Worm (Caenorhabditis elegans) whole organism, L1 larva: Measurements from ENCODE around the gene T15H9.5.
A peak's percentile ranks its signal among the peaks of the same experiment; 100 is the strongest.

Experiments used
- C04F5.9 ChIP-seq: sonication (generic microtip); optimal IDR thresholded peaks from 2 replicates; lab custom pipeline; 2016; ENCODE audit warnings: missing genetic modification characterization, missing compliant biosample characterization
- C16A3.4 ChIP-seq: fragments of 150-350 bp; optimal IDR thresholded peaks from 2 replicates; lab custom pipeline; 2014; ENCODE audit warnings: missing biosample characterization, missing genetic modification characterization
- aha-1 ChIP-seq: fragments of 150-350 bp; optimal IDR thresholded peaks from 2 replicates; lab custom pipeline; 2014; ENCODE audit warnings: missing biosample characterization, missing genetic modification characterization
- ama-1 ChIP-seq: fragments of 150-350 bp; optimal IDR thresholded peaks from 2 replicates; lab custom pipeline; 2014
- blmp-1 ChIP-seq: fragments of 150-350 bp; optimal IDR thresholded peaks from 2 replicates; lab custom pipeline; 2014; ENCODE audit warnings: missing biosample characterization, missing genetic modification characterization
- ceh-63 ChIP-seq: fragments of 200-800 bp; sonication (Bioruptor generic); optimal IDR thresholded peaks from 2 replicates; lab custom pipeline; 2018; ENCODE audit warnings: mild to moderate bottlenecking, missing genetic modification characterization, missing compliant biosample characterization
- ceh-8 ChIP-seq: fragments of 200-800 bp; sonication (Bioruptor generic); optimal IDR thresholded peaks from 2 replicates; lab custom pipeline; 2018; ENCODE audit warnings: mild to moderate bottlenecking, missing genetic modification characterization, moderate library complexity, missing compliant biosample characterization
- ceh-88 ChIP-seq: fragments of 200-800 bp; sonication (Bioruptor generic); IDR thresholded peaks from 2 replicates; pipeline ENCODE4 v1.3.6; 2022; ENCODE audit warnings: missing genetic modification characterization, missing compliant biosample characterization
- dpl-1 ChIP-seq, 3 experiments: fragments of 150-350 bp in 2 of 3; sonication (generic microtip) in 1 of 3; optimal IDR thresholded peaks; 2 replicates each; lab custom pipeline; 2014 to 2017; ENCODE audit warnings: missing biosample characterization in 3 of 3, missing genetic modification characterization in 3 of 3, missing genetic modification reagents in 3 of 3
- dsc-1 ChIP-seq: sonication (generic microtip); optimal IDR thresholded peaks from 2 replicates; lab custom pipeline; 2016; ENCODE audit warnings: mild to moderate bottlenecking, missing genetic modification characterization, missing compliant biosample characterization
- efl-1 ChIP-seq, 4 experiments: fragments of 150-350 bp; optimal IDR thresholded peaks in 3 of 4; peaks in 1 of 4; 1 replicate in 1 of 4; 2 replicates in 3 of 4; lab custom pipeline; 2014; ENCODE audit warnings: missing biosample characterization in 2 of 4, missing genetic modification characterization in 2 of 4, missing genetic modification reagents in 2 of 4
- egl-27 ChIP-seq, 2 experiments: fragments of 150-350 bp in 1 of 2; sonication (generic microtip); optimal IDR thresholded peaks; 3 replicates each; lab custom pipeline; 2017 to 2018; ENCODE audit warnings: missing biosample characterization in 2 of 2, missing genetic modification characterization in 2 of 2, missing genetic modification reagents in 2 of 2
- elt-2 ChIP-seq: sonication (generic microtip); optimal IDR thresholded peaks from 2 replicates; lab custom pipeline; 2016; ENCODE audit warnings: missing genetic modification characterization, mild to moderate bottlenecking, inconsistent platforms, missing compliant biosample characterization, missing genetic modification reagents
- ets-5 ChIP-seq: fragments of 200-800 bp; sonication (Bioruptor generic); IDR thresholded peaks from 2 replicates; pipeline ENCODE4 v1.3.6; 2022; ENCODE audit warnings: missing genetic modification characterization, missing compliant biosample characterization
- fos-1 ChIP-seq: fragments of 150-350 bp; optimal IDR thresholded peaks from 2 replicates; lab custom pipeline; 2014; ENCODE audit warnings: missing biosample characterization, missing genetic modification characterization
- grh-1 ChIP-seq: fragments of 200-800 bp; sonication (Bioruptor generic); IDR thresholded peaks from 2 replicates; pipeline ENCODE4 v1.3.6; 2022; ENCODE audit warnings: missing genetic modification reagents, missing genetic modification characterization, missing compliant biosample characterization
- hlh-17 ChIP-seq: fragments of 200-800 bp; sonication (Bioruptor generic); optimal IDR thresholded peaks from 2 replicates; lab custom pipeline; 2018; ENCODE audit warnings: missing genetic modification characterization, mild to moderate bottlenecking, missing compliant biosample characterization, moderate library complexity, borderline replicate concordance
- hpl-2 ChIP-seq: fragments of 150-350 bp; optimal IDR thresholded peaks from 2 replicates; lab custom pipeline; 2014; ENCODE audit warnings: missing biosample characterization, missing genetic modification reagents, missing genetic modification characterization
- jun-1 ChIP-seq: fragments of 150-350 bp; optimal IDR thresholded peaks from 2 replicates; lab custom pipeline; 2014; ENCODE audit warnings: missing biosample characterization, missing genetic modification reagents, missing genetic modification characterization
- lin-14 ChIP-seq: fragments of 200-800 bp; sonication (Bioruptor generic); optimal IDR thresholded peaks from 2 replicates; lab custom pipeline; 2018; ENCODE audit warnings: mild to moderate bottlenecking, missing genetic modification characterization, moderate library complexity, missing compliant biosample characterization
- lin-15B ChIP-seq: fragments of 150-350 bp; sonication (generic microtip); optimal IDR thresholded peaks from 3 replicates; lab custom pipeline; 2014; ENCODE audit warnings: missing biosample characterization, missing genetic modification characterization
- lin-35 ChIP-seq, 2 experiments: fragments of 150-350 bp; optimal IDR thresholded peaks; 2 replicates each; lab custom pipeline; 2014; ENCODE audit warnings: missing biosample characterization in 2 of 2, missing genetic modification characterization in 2 of 2, missing genetic modification reagents in 2 of 2
- lsy-2 ChIP-seq, 2 experiments: fragments of 150-350 bp; optimal IDR thresholded peaks; 2 replicates each; lab custom pipeline; 2014; ENCODE audit warnings: missing biosample characterization in 2 of 2, missing genetic modification characterization in 2 of 2
- mab-9 ChIP-seq: fragments of 200-800 bp; sonication (Bioruptor generic); IDR thresholded peaks from 2 replicates; pipeline ENCODE4 v1.3.6; 2022; ENCODE audit warnings: missing genetic modification reagents, missing genetic modification characterization, missing compliant biosample characterization
- mdl-1 ChIP-seq, 2 experiments: fragments of 150-350 bp; optimal IDR thresholded peaks; 2 replicates each; lab custom pipeline; 2014 to 2017; ENCODE audit warnings: missing biosample characterization in 2 of 2, missing genetic modification characterization in 2 of 2, inconsistent platforms in 1 of 2
- mef-2 ChIP-seq: fragments of 150-350 bp; optimal IDR thresholded peaks from 2 replicates; lab custom pipeline; 2014; ENCODE audit warnings: missing biosample characterization, missing genetic modification characterization
- mep-1 ChIP-seq: fragments of 150-350 bp; optimal IDR thresholded peaks from 2 replicates; lab custom pipeline; 2014; ENCODE audit warnings: missing biosample characterization, missing genetic modification characterization
- nhr-19 ChIP-seq: fragments of 200-800 bp; sonication (Bioruptor generic); conservative IDR thresholded peaks from 2 replicates; pipeline ENCODE4 v1.3.6; 2022; ENCODE audit warnings: missing genetic modification characterization, missing compliant biosample characterization
- nhr-20 ChIP-seq: sonication (generic microtip); optimal IDR thresholded peaks from 2 replicates; lab custom pipeline; 2016; ENCODE audit warnings: mild to moderate bottlenecking, missing genetic modification characterization, missing compliant biosample characterization
- nhr-237 ChIP-seq: fragments of 150-350 bp; optimal IDR thresholded peaks from 2 replicates; lab custom pipeline; 2014; ENCODE audit warnings: missing biosample characterization, missing genetic modification characterization
- nhr-47 ChIP-seq: sonication (generic microtip); optimal IDR thresholded peaks from 2 replicates; lab custom pipeline; 2016; ENCODE audit warnings: mild to moderate bottlenecking, missing genetic modification characterization, moderate library complexity, missing compliant biosample characterization
- nhr-71 ChIP-seq: sonication (generic microtip); optimal IDR thresholded peaks from 2 replicates; lab custom pipeline; 2016; ENCODE audit warnings: mild to moderate bottlenecking, missing genetic modification characterization, moderate library complexity, missing compliant biosample characterization
- nhr-85 ChIP-seq: sonication (generic microtip); peaks from one replicate; lab custom pipeline; 2016; ENCODE audit warnings: missing genetic modification characterization, inconsistent platforms, missing compliant biosample characterization
- pag-3 ChIP-seq: sonication (generic microtip); optimal IDR thresholded peaks from 2 replicates; lab custom pipeline; 2017; ENCODE audit warnings: missing genetic modification characterization, mild to moderate bottlenecking, missing compliant biosample characterization, antibody characterized with exemption, borderline replicate concordance; ENCODE audit not compliant: insufficient read depth
- pax-3 ChIP-seq: fragments of 200-800 bp; sonication (Bioruptor generic); optimal IDR thresholded peaks from 2 replicates; lab custom pipeline; 2018; ENCODE audit warnings: mild to moderate bottlenecking, missing genetic modification characterization, moderate library complexity, missing compliant biosample characterization
- pqm-1 ChIP-seq: sonication (generic microtip); optimal IDR thresholded peaks from 3 replicates; lab custom pipeline; 2017; ENCODE audit warnings: missing biosample characterization, missing genetic modification characterization
- skn-1 ChIP-seq: fragments of 150-350 bp; optimal IDR thresholded peaks from 2 replicates; lab custom pipeline; 2014; ENCODE audit warnings: missing biosample characterization, missing genetic modification characterization
- snpc-4 ChIP-seq: fragments of 150-350 bp; optimal IDR thresholded peaks from 2 replicates; lab custom pipeline; 2014; ENCODE audit warnings: missing biosample characterization, missing genetic modification characterization
- snu-23 ChIP-seq: sonication (generic microtip); optimal IDR thresholded peaks from 2 replicates; lab custom pipeline; 2016; ENCODE audit warnings: missing genetic modification characterization, missing compliant biosample characterization
- sptf-1 ChIP-seq: fragments of 150-350 bp; optimal IDR thresholded peaks from 2 replicates; lab custom pipeline; 2014; ENCODE audit warnings: missing biosample characterization, missing genetic modification characterization
- tbx-2 ChIP-seq: sonication (generic microtip); optimal IDR thresholded peaks from 2 replicates; lab custom pipeline; 2016; ENCODE audit warnings: missing genetic modification characterization, missing compliant biosample characterization
- tlp-1 ChIP-seq: fragments of 150-350 bp; optimal IDR thresholded peaks from 2 replicates; lab custom pipeline; 2014; ENCODE audit warnings: missing biosample characterization, missing genetic modification characterization
- unc-130 ChIP-seq: fragments of 150-350 bp; optimal IDR thresholded peaks from 2 replicates; lab custom pipeline; 2017; ENCODE audit warnings: missing biosample characterization, missing genetic modification characterization, inconsistent platforms
- unc-30 ChIP-seq: sonication (generic microtip); optimal IDR thresholded peaks from 2 replicates; lab custom pipeline; 2017; ENCODE audit warnings: missing biosample characterization, missing genetic modification characterization
- zag-1 ChIP-seq: fragments of 150-350 bp; optimal IDR thresholded peaks from 2 replicates; lab custom pipeline; 2014; ENCODE audit warnings: missing biosample characterization, missing genetic modification characterization

The T15H9.5 gene

ce11 chrII:9605336-9605735 is 5.9 kb downstream of the T15H9.5 start, which contains the start of gene nhr-19:
Gene nhr-19, minus strand, starts transcription at chrII:9605526.
- peak; percentile 9 for TF ChIP-seq fos-1 (tag; lab: Kevin White, UChicago)
- peak; percentile 9 for TF ChIP-seq ama-1
- TF ChIP-seq nhr-19 (GFP tag; lab: Robert Waterston, UW), result peak; percentile 71
- peak in 1 of 2 experiments; percentile 72 for TF ChIP-seq mdl-1 (tag; optimal IDR thresholded peaks at IDR 0.05; lab: Kevin White, UChicago)
- TF ChIP-seq nhr-71 (tag; lab: Kevin White, UChicago), result no peak
- peak; percentile 65 for TF ChIP-seq lin-14 (GFP tag; lab: Kevin White, UChicago)
- TF ChIP-seq nhr-47 (tag; lab: Kevin White, UChicago), result peak; percentile 3
- no peak for TF ChIP-seq pax-3
- no peak for TF ChIP-seq ets-5 (GFP tag; lab: Robert Waterston, UW)
- peak; percentile 50 for TF ChIP-seq nhr-20 (tag; lab: Kevin White, UChicago)
- TF ChIP-seq lsy-2 (tag; optimal IDR thresholded peaks at IDR 0.05; lab: Kevin White, UChicago), result peak in 1 of 2 experiments; percentile 13
- peak; percentile 30 for TF ChIP-seq C16A3.4
- no peak for TF ChIP-seq dsc-1 (tag; lab: Kevin White, UChicago)
- TF ChIP-seq grh-1 (GFP tag; lab: Robert Waterston, UW), result no peak
- peak; percentile 8 for TF ChIP-seq snu-23 (GFP tag; lab: Kevin White, UChicago)

- no peak for TF ChIP-seq zag-1
- peak; percentile 60 for TF ChIP-seq ama-1
Measured at ce11 chrII:9604685-9605084, 6.6 kb downstream of the T15H9.5 start.

ce11 chrII:9604063-9604462 is 7.2 kb downstream of the T15H9.5 start:
- TF ChIP-seq dpl-1 (GFP tag; optimal IDR thresholded peaks at IDR 0.05; lab: Kevin White, UChicago), result peak in 1 of 3 experiments; percentile 10
- peak; percentile 8 for TF ChIP-seq lin-14 (GFP tag; lab: Kevin White, UChicago)
- no peak for TF ChIP-seq C04F5.9
- TF ChIP-seq hpl-2, result no peak
- no peak for TF ChIP-seq ceh-63 (GFP tag; lab: Kevin White, UChicago)
- peak; percentile 14 for TF ChIP-seq C16A3.4
- TF ChIP-seq nhr-71 (tag; lab: Kevin White, UChicago), result no peak
- TF ChIP-seq nhr-20 (tag; lab: Kevin White, UChicago), result peak; percentile 55
- TF ChIP-seq pqm-1, result no peak
- TF ChIP-seq mdl-1 (tag; optimal IDR thresholded peaks at IDR 0.05; lab: Kevin White, UChicago), result peak in 1 of 2 experiments; percentile 11
- TF ChIP-seq snu-23 (GFP tag; lab: Kevin White, UChicago), result peak; percentile 27
- no peak for TF ChIP-seq sptf-1 (tag; lab: Kevin White, UChicago)
- TF ChIP-seq elt-2 (tag; lab: Kevin White, UChicago), result peak; percentile 0
- TF ChIP-seq pax-3, result no peak
- no peak for TF ChIP-seq mep-1 (tag; lab: Kevin White, UChicago)
- TF ChIP-seq nhr-19 (GFP tag; lab: Robert Waterston, UW), result peak; percentile 71
- TF ChIP-seq lin-35 (GFP tag; optimal IDR thresholded peaks at IDR 0.05; lab: Kevin White, UChicago), result peak in 1 of 2 experiments; percentile 65
- TF ChIP-seq ama-1, result peak; percentile 45
- TF ChIP-seq lsy-2 (tag; optimal IDR thresholded peaks at IDR 0.05; lab: Kevin White, UChicago), result peak in 1 of 2 experiments; percentile 4
- TF ChIP-seq blmp-1, result peak; percentile 44
- no peak for TF ChIP-seq ceh-8 (GFP tag; lab: Kevin White, UChicago)

ce11 chrII:9603419-9603818 is 7.8 kb downstream of the T15H9.5 start:
- peak; percentile 74 for TF ChIP-seq mef-2 (tag; lab: Kevin White, UChicago)
- TF ChIP-seq unc-30 (tag; lab: Kevin White, UChicago), result peak; percentile 5
- peak; percentile 96 for TF ChIP-seq tbx-2
- TF ChIP-seq aha-1 (tag; lab: Kevin White, UChicago), result no peak
- TF ChIP-seq egl-27 (tag; optimal IDR thresholded peaks at IDR 0.05; lab: Kevin White, UChicago), result peak; percentile 91 to 94
- TF ChIP-seq lin-15B, result peak; percentile 38
- TF ChIP-seq pqm-1, result no peak
- TF ChIP-seq nhr-20 (tag; lab: Kevin White, UChicago), result peak; percentile 100
- TF ChIP-seq snpc-4 (tag; lab: Kevin White, UChicago), result peak; percentile 74
- TF ChIP-seq hlh-17 (GFP tag; lab: Kevin White, UChicago), result no peak
- TF ChIP-seq zag-1, result peak; percentile 69
- TF ChIP-seq skn-1 (tag; lab: Kevin White, UChicago), result peak; percentile 94
- TF ChIP-seq unc-130 (tag; lab: Kevin White, UChicago), result peak; percentile 82
- peak; percentile 100 for TF ChIP-seq nhr-85 (tag; lab: Kevin White, UChicago)
- TF ChIP-seq efl-1 (optimal IDR thresholded peaks at IDR 0.05; lab: Kevin White, UChicago), result peak; percentile 84
- peak; percentile 64 to 97 for TF ChIP-seq efl-1 (GFP tag; optimal IDR thresholded peaks at IDR 0.05 in 1 of 2; lab: Kevin White, UChicago)
- TF ChIP-seq ceh-88 (GFP tag; lab: Robert Waterston, UW), result peak; percentile 79
- peak; percentile 95 for TF ChIP-seq jun-1 (tag; lab: Kevin White, UChicago)
- TF ChIP-seq lin-14 (GFP tag; lab: Kevin White, UChicago), result peak; percentile 99
- no peak for TF ChIP-seq tlp-1 (tag; lab: Kevin White, UChicago)
- no peak for TF ChIP-seq sptf-1 (tag; lab: Kevin White, UChicago)
- peak; percentile 73 for TF ChIP-seq C04F5.9
- peak; percentile 84 for TF ChIP-seq nhr-237 (tag; lab: Kevin White, UChicago)
- peak; percentile 71 for TF ChIP-seq mab-9 (GFP tag; lab: Robert Waterston, UW)
- TF ChIP-seq pag-3 (tag; lab: Kevin White, UChicago), result no peak
